Fruit fly (Drosophila melanogaster): ENCODE measurements around the gene Grp170.
A peak's percentile ranks its signal among the peaks of the same experiment; 100 is the strongest.

Gene Grp170

dm6 chrX:2297428-2298200 lies 22.7 kb upstream of the Grp170 start (continued):
- no peak for TF ChIP-seq sc (optimal IDR thresholded peaks at IDR 0.05)
- peak; percentile 98 for TF ChIP-seq sc (GFP tag; optimal IDR thresholded peaks at IDR 0.05)
- peak; percentile 70 for TF ChIP-seq lbe (GFP tag; optimal IDR thresholded peaks at IDR 0.05)
- TF ChIP-seq en (GFP tag; optimal IDR thresholded peaks at IDR 0.05): peak; percentile 98
- peak; percentile 8 for TF ChIP-seq cg (GFP tag; optimal IDR thresholded peaks at IDR 0.05)
- peak; percentile 98 for TF ChIP-seq ERR (GFP tag; optimal IDR thresholded peaks at IDR 0.05)
- TF ChIP-seq CG43689 (GFP tag; IDR thresholded peaks at IDR 0.05): peak; percentile 96
- peak; percentile 99 for TF ChIP-seq slbo (GFP tag; IDR thresholded peaks at IDR 0.05)
- TF ChIP-seq CG17359 (tag; optimal IDR thresholded peaks at IDR 0.05): peak; percentile 99
- TF ChIP-seq CG7839 (tag; optimal IDR thresholded peaks at IDR 0.05): peak; percentile 99
- TF ChIP-seq NC2β (GFP tag; optimal IDR thresholded peaks at IDR 0.05): peak; percentile 98
- TF ChIP-seq wek (GFP tag; optimal IDR thresholded peaks at IDR 0.05): peak; percentile 94
- TF ChIP-seq luna (GFP tag; optimal IDR thresholded peaks at IDR 0.05): peak; percentile 94
- TF ChIP-seq sr (GFP tag; IDR thresholded peaks at IDR 0.05): peak; percentile 92
- TF ChIP-seq CG18619 (GFP tag; optimal IDR thresholded peaks at IDR 0.05): peak; percentile 98
- peak; percentile 91 for TF ChIP-seq dan (GFP tag; IDR thresholded peaks at IDR 0.05)
- TF ChIP-seq org-1 (GFP tag; optimal IDR thresholded peaks at IDR 0.05): peak; percentile 99
- peak; percentile 98 for TF ChIP-seq CG11504 (tag; optimal IDR thresholded peaks at IDR 0.05)
- TF ChIP-seq CG15601 (tag; optimal IDR thresholded peaks at IDR 0.05): peak; percentile 97
- peak; percentile 81 for TF ChIP-seq CG10321 (GFP tag; IDR thresholded peaks at IDR 0.05)
- peak; percentile 95 for TF ChIP-seq Gsc (GFP tag; IDR thresholded peaks at IDR 0.05)
- peak; percentile 76 for TF ChIP-seq CG30020 (tag; optimal IDR thresholded peaks at IDR 0.05)
- TF ChIP-seq ato (GFP tag; IDR thresholded peaks at IDR 0.05; ENCODE audit: partially characterized antibody): no peak
- no peak for TF ChIP-seq inv (GFP tag; IDR thresholded peaks at IDR 0.05; ENCODE audit: partially characterized antibody)
- TF ChIP-seq CG15514 (GFP tag; optimal IDR thresholded peaks at IDR 0.05): peak; percentile 94
- peak; percentile 98 for TF ChIP-seq CG1792 (GFP tag; optimal IDR thresholded peaks at IDR 0.05)
- peak; percentile 94 for TF ChIP-seq sd (tag; optimal IDR thresholded peaks at IDR 0.05)
- TF ChIP-seq CG2889 (GFP tag; IDR thresholded peaks at IDR 0.05): peak; percentile 97
- peak; percentile 99 for TF ChIP-seq Pdp1 (GFP tag; optimal IDR thresholded peaks at IDR 0.05)
- TF ChIP-seq sna (GFP tag; IDR thresholded peaks at IDR 0.05; ENCODE audit: partially characterized antibody): no peak
- peak; percentile 96 for TF ChIP-seq aop (GFP tag; IDR thresholded peaks at IDR 0.05)
- peak; percentile 99 for TF ChIP-seq chn (GFP tag; optimal IDR thresholded peaks at IDR 0.05)
- TF ChIP-seq CG8765 (GFP tag; IDR thresholded peaks at IDR 0.05): peak; percentile 91
- peak; percentile 91 for TF ChIP-seq kni (GFP tag; optimal IDR thresholded peaks at IDR 0.05)
- TF ChIP-seq CG7745 (tag; optimal IDR thresholded peaks at IDR 0.05): peak; percentile 65
- TF ChIP-seq CG14860 (GFP tag; IDR thresholded peaks at IDR 0.05; ENCODE audit: partially characterized antibody): no peak
- TF ChIP-seq CG17328 (GFP tag; IDR thresholded peaks at IDR 0.05): peak; percentile 99
- TF ChIP-seq CG9727 (GFP tag; optimal IDR thresholded peaks at IDR 0.05): peak; percentile 96
- peak; percentile 99 for TF ChIP-seq CG30403 (GFP tag; optimal IDR thresholded peaks at IDR 0.05)
- TF ChIP-seq zf30C (GFP tag; optimal IDR thresholded peaks at IDR 0.05): peak; percentile 10
- TF ChIP-seq CG7372 (GFP tag; IDR thresholded peaks at IDR 0.05): peak; percentile 97
- peak; percentile 99 for TF ChIP-seq zfh1 (GFP tag; IDR thresholded peaks at IDR 0.05)
- TF ChIP-seq Bdp1 (GFP tag; optimal IDR thresholded peaks at IDR 0.05): peak; percentile 94
- no peak for TF ChIP-seq usp (GFP tag; optimal IDR thresholded peaks at IDR 0.05)
- peak; percentile 98 for TF ChIP-seq CG13123 (GFP tag; optimal IDR thresholded peaks at IDR 0.05)
- TF ChIP-seq CG14014 (GFP tag; IDR thresholded peaks at IDR 0.05): peak; percentile 98
- TF ChIP-seq croc (GFP tag; conservative IDR thresholded peaks at IDR 0.05): peak; percentile 97
- TF ChIP-seq Doc3 (GFP tag; IDR thresholded peaks at IDR 0.05; ENCODE audit: partially characterized antibody): no peak
- peak; percentile 98 for TF ChIP-seq CG4730 (GFP tag; IDR thresholded peaks at IDR 0.05)

Measured in whole organism, embryonic.